Worm (Caenorhabditis elegans): Measurements from ENCODE around the gene argn-1.
A peak's percentile ranks its signal among the peaks of the same experiment; 100 is the strongest.

Gene argn-1

DNA sequence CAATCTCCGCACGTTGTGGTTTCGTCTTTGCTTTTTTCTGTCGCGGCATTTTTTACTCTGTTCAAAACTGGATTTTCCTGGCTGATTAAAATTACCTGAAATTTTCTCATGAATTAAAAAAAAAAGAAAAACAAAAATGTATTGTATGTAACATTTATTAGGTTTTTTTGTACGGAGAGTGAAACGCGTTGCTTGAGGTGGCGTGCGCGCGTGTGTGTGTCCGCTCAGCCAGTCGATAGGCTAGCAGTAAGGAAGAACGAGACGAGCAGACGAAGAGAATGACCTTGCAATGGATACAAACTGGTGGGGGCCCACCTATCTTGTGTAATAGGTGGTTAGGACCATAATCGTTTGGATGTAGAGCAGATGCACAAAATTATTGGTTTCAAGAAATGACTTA is 11.5 kb downstream of the argn-1 start, which contains the start of gene T22B7.4:
Gene T22B7.4, minus strand, starts transcription at position 101 of the 400 bp plus-strand sequence.
- TF ChIP-seq lin-11 (tag; optimal IDR thresholded peaks at IDR 0.05) (no peak), unc-62 (GFP tag; optimal IDR thresholded peaks at IDR 0.05) (no peak), ztf-1 (GFP tag; conservative IDR thresholded peaks at IDR 0.05) (no peak), sma-9 (GFP tag; optimal IDR thresholded peaks at IDR 0.05) (no peak), sma-9 (tag; optimal IDR thresholded peaks at IDR 0.05) (no peak), mdl-1 (tag; optimal IDR thresholded peaks at IDR 0.05) (no peak), lin-39 (tag; optimal IDR thresholded peaks at IDR 0.05) (no peak), nhr-21 (tag; optimal IDR thresholded peaks at IDR 0.05) (no peak), elt-3 (tag; optimal IDR thresholded peaks at IDR 0.05) (no peak), nhr-129 (tag; optimal IDR thresholded peaks at IDR 0.05) (no peak), R02D3.7 (tag; optimal IDR thresholded peaks at IDR 0.05) (no peak)

DNA sequence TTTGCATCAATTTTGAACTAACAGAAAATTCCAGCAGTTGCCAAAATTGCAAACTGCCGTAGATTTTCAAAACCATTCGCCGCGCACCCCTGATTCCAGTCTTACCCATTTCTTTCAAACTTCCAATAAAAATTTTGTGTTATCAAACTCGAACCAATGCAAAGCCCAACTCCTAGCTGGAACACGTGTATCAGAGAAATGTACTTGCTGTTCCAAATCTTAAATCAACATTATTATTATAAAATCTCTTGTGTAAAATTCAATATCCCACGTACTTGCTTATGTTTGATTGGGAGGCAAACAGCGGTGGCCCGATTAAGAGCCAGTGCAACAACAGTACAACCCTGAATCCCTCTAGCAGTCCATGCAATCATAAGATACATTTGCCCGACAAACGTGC is 14.3 kb downstream of the argn-1 start:
- TF ChIP-seq nhr-129 (tag; optimal IDR thresholded peaks at IDR 0.05) (no peak), Y55F3AM.14 (GFP tag; optimal IDR thresholded peaks at IDR 0.05) (no peak), skn-1 (tag; optimal IDR thresholded peaks at IDR 0.05) (no peak), blmp-1 (tag; optimal IDR thresholded peaks at IDR 0.05; ENCODE audit: insufficient read depth) (no peak), nhr-21 (tag; optimal IDR thresholded peaks at IDR 0.05) (no peak), nhr-77 (tag; optimal IDR thresholded peaks at IDR 0.05) (no peak), snpc-4 (tag; optimal IDR thresholded peaks at IDR 0.05) (no peak), ztf-11 (tag; optimal IDR thresholded peaks at IDR 0.05) (no peak), nhr-23 (tag; optimal IDR thresholded peaks at IDR 0.05) (no peak), sma-3 (GFP tag; optimal IDR thresholded peaks at IDR 0.05) (no peak)

DNA sequence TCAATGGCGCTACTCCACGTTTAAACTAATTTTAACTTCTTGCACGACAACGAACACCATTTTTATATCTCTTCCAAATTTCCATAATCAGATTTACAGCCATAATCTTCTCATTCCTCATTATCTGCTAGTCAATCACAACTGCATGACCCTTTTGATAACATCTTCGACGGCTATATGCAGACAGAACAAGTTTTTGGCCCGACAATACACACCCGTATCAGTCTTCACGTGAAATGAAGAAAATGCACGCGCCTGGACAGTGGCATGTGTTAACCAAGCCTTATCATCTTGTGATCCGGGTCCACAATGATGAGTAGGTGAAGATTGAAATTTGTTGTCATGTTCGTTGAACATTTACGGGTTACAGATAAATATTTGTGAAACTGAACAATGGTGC is 15.8 kb downstream of the argn-1 start:
- TF ChIP-seq mbf-1 (tag; optimal IDR thresholded peaks at IDR 0.05) (no peak), dmd-4 (tag; optimal IDR thresholded peaks at IDR 0.05) (no peak), sma-9 (GFP tag; optimal IDR thresholded peaks at IDR 0.05) (peak; percentile 49), sma-9 (tag; optimal IDR thresholded peaks at IDR 0.05) (no peak), mab-5 (tag; optimal IDR thresholded peaks at IDR 0.05) (no peak), aly-2 (tag; optimal IDR thresholded peaks at IDR 0.05) (no peak), skn-1 (tag; optimal IDR thresholded peaks at IDR 0.05) (no peak), ztf-4 (tag; optimal IDR thresholded peaks at IDR 0.05) (no peak), sma-3 (GFP tag; optimal IDR thresholded peaks at IDR 0.05) (no peak), mdl-1 (tag; optimal IDR thresholded peaks at IDR 0.05) (peak; percentile 9 to 13), nhr-25 (tag; optimal IDR thresholded peaks at IDR 0.05) (peak; percentile 73), nhr-129 (tag; optimal IDR thresholded peaks at IDR 0.05) (no peak), ztf-11 (tag; optimal IDR thresholded peaks at IDR 0.05) (no peak), gmeb-1 (tag; optimal IDR thresholded peaks at IDR 0.05) (peak; percentile 22), nhr-21 (tag; optimal IDR thresholded peaks at IDR 0.05) (peak; percentile 81)

DNA sequence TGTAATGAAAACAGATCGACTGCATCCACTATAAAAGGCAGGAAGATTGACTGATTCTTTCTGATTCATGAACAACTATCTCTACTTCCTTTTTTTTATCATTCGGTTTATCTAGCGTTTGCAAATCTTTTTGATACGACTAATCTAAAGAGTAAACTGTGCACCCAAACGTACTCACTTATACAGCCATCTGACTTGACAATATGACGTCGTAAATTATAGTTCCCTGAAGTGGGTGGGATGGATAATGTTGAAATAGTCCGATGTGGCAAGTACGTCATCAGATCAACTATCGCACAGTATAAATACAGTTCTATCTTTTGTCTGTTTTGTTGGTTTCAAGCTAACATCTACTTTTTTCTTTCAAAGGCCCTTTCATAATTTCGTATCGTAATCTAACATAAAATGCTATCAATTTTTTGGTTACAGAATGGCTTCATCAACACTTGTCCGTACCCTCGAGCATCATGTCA is 17.2 kb downstream of the argn-1 start, which contains the start of gene T22B7.3:
Gene T22B7.3, plus strand, starts transcription at position 423 of the 473 bp plus-strand sequence.
- TF ChIP-seq unc-39 (tag; optimal IDR thresholded peaks at IDR 0.05) (no peak), dmd-4 (tag; optimal IDR thresholded peaks at IDR 0.05) (no peak), Y55F3AM.14 (GFP tag; optimal IDR thresholded peaks at IDR 0.05) (no peak), nhr-10 (tag; optimal IDR thresholded peaks at IDR 0.05) (no peak), F13H6.1 (tag; optimal IDR thresholded peaks at IDR 0.05) (no peak), mdl-1 (tag; optimal IDR thresholded peaks at IDR 0.05) (no peak), mbf-1 (tag; optimal IDR thresholded peaks at IDR 0.05) (no peak), ceh-82 (tag; optimal IDR thresholded peaks at IDR 0.05) (no peak), nhr-77 (tag; optimal IDR thresholded peaks at IDR 0.05) (no peak), lin-13 (GFP tag; optimal IDR thresholded peaks at IDR 0.05) (no peak), nhr-12 (tag; optimal IDR thresholded peaks at IDR 0.05) (no peak), crh-2 (tag; optimal IDR thresholded peaks at IDR 0.05) (no peak), ztf-1 (GFP tag; conservative IDR thresholded peaks at IDR 0.05) (no peak), C34F6.9 (tag; optimal IDR thresholded peaks at IDR 0.05) (no peak), alr-1 (tag; optimal IDR thresholded peaks at IDR 0.05) (no peak), aly-2 (tag; optimal IDR thresholded peaks at IDR 0.05) (no peak)

DNA sequence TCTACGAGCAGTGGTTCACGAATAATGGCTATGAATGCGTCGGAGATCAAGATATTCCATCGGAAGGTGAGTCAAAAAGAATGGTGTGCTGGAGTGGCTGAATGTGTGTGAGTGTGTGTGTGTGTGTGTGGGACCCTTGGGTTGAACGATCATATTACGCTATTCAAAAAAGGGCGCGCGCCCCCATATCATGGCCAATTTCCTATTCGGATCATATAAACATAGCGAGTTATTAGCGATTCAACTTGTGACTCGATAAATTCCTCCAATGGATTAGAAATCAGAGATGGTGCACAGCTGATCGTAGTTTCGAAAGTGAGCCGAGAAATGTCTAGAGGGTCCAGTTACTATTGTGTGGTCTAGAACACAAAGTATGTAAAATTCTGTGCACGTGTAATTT is 18.1 kb downstream of the argn-1 start, which contains the start of gene srv-7:
Gene srv-7, minus strand, starts transcription at position 101 of the 400 bp plus-strand sequence.
- TF ChIP-seq peb-1 (tag; optimal IDR thresholded peaks at IDR 0.05) = no peak
- no peak for TF ChIP-seq ceh-16 (tag; optimal IDR thresholded peaks at IDR 0.05)
- no peak for TF ChIP-seq skn-1 (tag; optimal IDR thresholded peaks at IDR 0.05)
- TF ChIP-seq nhr-21 (tag; optimal IDR thresholded peaks at IDR 0.05) = no peak
- TF ChIP-seq ztf-4 (tag; optimal IDR thresholded peaks at IDR 0.05) = no peak
- TF ChIP-seq mbf-1 (tag; optimal IDR thresholded peaks at IDR 0.05) = no peak
- TF ChIP-seq fos-1 (tag; optimal IDR thresholded peaks at IDR 0.05) = no peak
- TF ChIP-seq sem-4 (tag; optimal IDR thresholded peaks at IDR 0.05) = no peak
- TF ChIP-seq ZK546.5 (tag; optimal IDR thresholded peaks at IDR 0.05) = no peak
- no peak for TF ChIP-seq ztf-11 (tag; optimal IDR thresholded peaks at IDR 0.05)
- no peak for TF ChIP-seq ama-1 (optimal IDR thresholded peaks at IDR 0.05)
- no peak for TF ChIP-seq lin-11 (tag; optimal IDR thresholded peaks at IDR 0.05)
